Worm (Caenorhabditis elegans) whole organism, L3 larva: ENCODE data around the gene srh-147.

Experiments used
- aly-2 ChIP-seq: fragments of 150-350 bp; optimal IDR thresholded peaks from 2 replicates; lab custom pipeline; 2014; ENCODE audit warnings: missing biosample characterization, missing genetic modification characterization
- elt-2 ChIP-seq: sonication (generic microtip); optimal IDR thresholded peaks from 2 replicates; lab custom pipeline; 2016; ENCODE audit warnings: missing genetic modification reagents, mild to moderate bottlenecking, missing genetic modification characterization, missing compliant biosample characterization
- mdl-1 ChIP-seq: fragments of 150-350 bp; optimal IDR thresholded peaks from 2 replicates; lab custom pipeline; 2014; ENCODE audit warnings: missing biosample characterization, missing genetic modification characterization
- nhr-25 ChIP-seq: sonication (generic microtip); optimal IDR thresholded peaks from 2 replicates; lab custom pipeline; 2017; ENCODE audit warnings: missing biosample characterization, missing genetic modification characterization
- zag-1 ChIP-seq: fragments of 150-350 bp; optimal IDR thresholded peaks from 2 replicates; lab custom pipeline; 2014; ENCODE audit warnings: missing biosample characterization, missing genetic modification characterization

- TF ChIP-seq zag-1 (tag; lab: Kevin White, UChicago) (no peak), elt-2 (tag; lab: Kevin White, UChicago) (no peak), aly-2 (tag; lab: Kevin White, UChicago) (no peak), nhr-25 (tag; lab: Kevin White, UChicago) (no peak), mdl-1 (tag; lab: Kevin White, UChicago) (no peak)
Observed at ce11 chrV:15829907-15830306, 20.2 kb downstream of the srh-147 start, which contains the start of gene srbc-55.
